Worm (Caenorhabditis elegans) whole organism, L2 larva: ENCODE results near the gene arrd-6.

Source experiments
- C34F6.9 ChIP-seq: fragments of 150-350 bp; optimal IDR thresholded peaks from 2 replicates; lab custom pipeline; 2014; ENCODE audit warnings: missing biosample characterization, missing genetic modification characterization
- F13H6.1 ChIP-seq: sonication (generic microtip); optimal IDR thresholded peaks from 2 replicates; lab custom pipeline; 2016; ENCODE audit warnings: missing genetic modification characterization, missing compliant biosample characterization
- R02D3.7 ChIP-seq: fragments of 150-350 bp; optimal IDR thresholded peaks from 2 replicates; lab custom pipeline; 2014; ENCODE audit warnings: missing biosample characterization, missing genetic modification characterization
- Y55F3AM.14 ChIP-seq: fragments of 200-800 bp; sonication (Bioruptor generic); optimal IDR thresholded peaks from 2 replicates; lab custom pipeline; 2018; ENCODE audit warnings: mild to moderate bottlenecking, missing genetic modification characterization, missing compliant biosample characterization
- aly-2 ChIP-seq: fragments of 150-350 bp; optimal IDR thresholded peaks from 2 replicates; lab custom pipeline; 2014; ENCODE audit warnings: missing biosample characterization, missing genetic modification characterization
- ama-1 ChIP-seq: fragments of 150-350 bp; optimal IDR thresholded peaks from 2 replicates; lab custom pipeline; 2018; ENCODE audit warnings: inconsistent platforms
- blmp-1 ChIP-seq: sonication (generic microtip); optimal IDR thresholded peaks from 2 replicates; lab custom pipeline; 2017; ENCODE audit warnings: missing genetic modification characterization, mild to moderate bottlenecking, missing compliant biosample characterization, antibody characterized with exemption, moderate library complexity; ENCODE audit not compliant: insufficient read depth
- ceh-16 ChIP-seq: fragments of 150-350 bp; optimal IDR thresholded peaks from 2 replicates; lab custom pipeline; 2014; ENCODE audit warnings: missing biosample characterization, missing genetic modification characterization
- ceh-82 ChIP-seq: fragments of 150-350 bp; optimal IDR thresholded peaks from 2 replicates; lab custom pipeline; 2014; ENCODE audit warnings: missing biosample characterization, missing genetic modification characterization
- crh-2 ChIP-seq: sonication (generic microtip); optimal IDR thresholded peaks from 2 replicates; lab custom pipeline; 2017; ENCODE audit warnings: missing biosample characterization, missing genetic modification characterization
- dmd-4 ChIP-seq: sonication (generic microtip); optimal IDR thresholded peaks from 2 replicates; lab custom pipeline; 2017; ENCODE audit warnings: missing biosample characterization, missing genetic modification characterization
- egl-27 ChIP-seq: sonication (generic microtip); optimal IDR thresholded peaks from 3 replicates; lab custom pipeline; 2017; ENCODE audit warnings: missing biosample characterization, missing genetic modification reagents, missing genetic modification characterization
- fos-1 ChIP-seq: fragments of 150-350 bp; optimal IDR thresholded peaks from 2 replicates; lab custom pipeline; 2014; ENCODE audit warnings: missing biosample characterization, missing genetic modification characterization
- gmeb-1 ChIP-seq: fragments of 150-350 bp; optimal IDR thresholded peaks from 2 replicates; lab custom pipeline; 2014; ENCODE audit warnings: missing biosample characterization, missing genetic modification characterization
- lin-11 ChIP-seq: fragments of 150-350 bp; sonication (generic microtip); optimal IDR thresholded peaks from 2 replicates; lab custom pipeline; 2014; ENCODE audit warnings: missing biosample characterization, missing genetic modification characterization, inconsistent platforms, mixed read lengths
- lin-13 ChIP-seq: fragments of 150-350 bp; optimal IDR thresholded peaks from 2 replicates; lab custom pipeline; 2014; ENCODE audit warnings: missing biosample characterization, missing genetic modification reagents, missing genetic modification characterization
- lin-39 ChIP-seq: fragments of 150-350 bp; optimal IDR thresholded peaks from 2 replicates; lab custom pipeline; 2014; ENCODE audit warnings: missing biosample characterization, missing genetic modification reagents, missing genetic modification characterization
- lsy-2 ChIP-seq, 2 experiments: fragments of 150-350 bp in 1 of 2; sonication (generic microtip) in 1 of 2; optimal IDR thresholded peaks; 2 replicates each; lab custom pipeline; 2014 to 2017; ENCODE audit warnings: missing biosample characterization in 2 of 2, missing genetic modification characterization in 2 of 2
- mab-5 ChIP-seq: fragments of 150-350 bp; optimal IDR thresholded peaks from 2 replicates; lab custom pipeline; 2014; ENCODE audit warnings: missing biosample characterization, missing genetic modification characterization
- mdl-1 ChIP-seq, 2 experiments: fragments of 150-350 bp in 1 of 2; sonication (generic microtip) in 1 of 2; optimal IDR thresholded peaks; 2 replicates each; lab custom pipeline; 2017; ENCODE audit warnings: missing biosample characterization in 2 of 2, missing genetic modification characterization in 2 of 2
- nhr-10 ChIP-seq: sonication (generic microtip); optimal IDR thresholded peaks from 2 replicates; lab custom pipeline; 2017; ENCODE audit warnings: missing biosample characterization, missing genetic modification characterization
- nhr-11 ChIP-seq: fragments of 150-350 bp; optimal IDR thresholded peaks from 2 replicates; lab custom pipeline; 2014; ENCODE audit warnings: missing biosample characterization, missing genetic modification characterization
- nhr-129 ChIP-seq: fragments of 150-350 bp; optimal IDR thresholded peaks from 2 replicates; lab custom pipeline; 2014; ENCODE audit warnings: missing biosample characterization, missing genetic modification characterization
- nhr-21 ChIP-seq: fragments of 150-350 bp; optimal IDR thresholded peaks from 2 replicates; lab custom pipeline; 2014; ENCODE audit warnings: missing biosample characterization, missing genetic modification characterization
- nhr-237 ChIP-seq: fragments of 150-350 bp; optimal IDR thresholded peaks from 2 replicates; lab custom pipeline; 2014; ENCODE audit warnings: missing biosample characterization, missing genetic modification characterization
- nhr-25 ChIP-seq: fragments of 150-350 bp; sonication (generic microtip); optimal IDR thresholded peaks from 3 replicates; lab custom pipeline; 2014; ENCODE audit warnings: missing biosample characterization, missing genetic modification characterization
- nhr-77 ChIP-seq: fragments of 150-350 bp; optimal IDR thresholded peaks from 2 replicates; lab custom pipeline; 2014; ENCODE audit warnings: missing biosample characterization, missing genetic modification characterization
- peb-1 ChIP-seq: fragments of 150-350 bp; optimal IDR thresholded peaks from 2 replicates; lab custom pipeline; 2014; ENCODE audit warnings: missing biosample characterization, missing genetic modification characterization
- sem-4 ChIP-seq: fragments of 150-350 bp; optimal IDR thresholded peaks from 2 replicates; lab custom pipeline; 2014; ENCODE audit warnings: missing biosample characterization, missing genetic modification reagents, missing genetic modification characterization
- skn-1 ChIP-seq: sonication (generic microtip); optimal IDR thresholded peaks from 2 replicates; lab custom pipeline; 2017; ENCODE audit warnings: missing biosample characterization, missing genetic modification characterization
- sma-3 ChIP-seq: sonication (generic microtip); optimal IDR thresholded peaks from 2 replicates; lab custom pipeline; 2016; ENCODE audit warnings: missing genetic modification reagents, missing genetic modification characterization, missing compliant biosample characterization
- sma-9 ChIP-seq, 2 experiments: fragments of 150-350 bp in 1 of 2; sonication (generic microtip) in 1 of 2; optimal IDR thresholded peaks; 2 replicates each; lab custom pipeline; 2014 to 2016; ENCODE audit warnings: missing genetic modification characterization in 2 of 2, mild to moderate bottlenecking in 1 of 2, missing biosample characterization in 1 of 2, missing compliant biosample characterization in 1 of 2, missing genetic modification reagents in 1 of 2, moderate library complexity in 1 of 2
- snpc-4 ChIP-seq: fragments of 150-350 bp; optimal IDR thresholded peaks from 2 replicates; lab custom pipeline; 2014; ENCODE audit warnings: missing biosample characterization, missing genetic modification characterization
- unc-39 ChIP-seq: fragments of 150-350 bp; optimal IDR thresholded peaks from 2 replicates; lab custom pipeline; 2014; ENCODE audit warnings: missing biosample characterization, missing genetic modification characterization
- unc-55 ChIP-seq: fragments of 150-350 bp; sonication (generic microtip); optimal IDR thresholded peaks from 3 replicates; lab custom pipeline; 2014; ENCODE audit warnings: missing biosample characterization, missing genetic modification reagents, missing genetic modification characterization
- unc-62 ChIP-seq: fragments of 150-350 bp; optimal IDR thresholded peaks from 2 replicates; lab custom pipeline; 2014; ENCODE audit warnings: missing biosample characterization, missing genetic modification reagents, missing genetic modification characterization
- zag-1 ChIP-seq: fragments of 150-350 bp; optimal IDR thresholded peaks from 2 replicates; lab custom pipeline; 2014; ENCODE audit warnings: missing biosample characterization, missing genetic modification characterization
- ztf-1 ChIP-seq: fragments of 200-800 bp; sonication (Bioruptor generic); conservative IDR thresholded peaks from 2 replicates; pipeline ENCODE4 v1.3.6; 2022; ENCODE audit warnings: missing genetic modification characterization, missing compliant biosample characterization
- ztf-11 ChIP-seq: sonication (generic microtip); optimal IDR thresholded peaks from 2 replicates; lab custom pipeline; 2017; ENCODE audit warnings: missing biosample characterization, missing genetic modification characterization
- ztf-4 ChIP-seq: fragments of 150-350 bp; optimal IDR thresholded peaks from 2 replicates; lab custom pipeline; 2014; ENCODE audit warnings: missing biosample characterization, missing genetic modification characterization

arrd-6 gene

DNA sequence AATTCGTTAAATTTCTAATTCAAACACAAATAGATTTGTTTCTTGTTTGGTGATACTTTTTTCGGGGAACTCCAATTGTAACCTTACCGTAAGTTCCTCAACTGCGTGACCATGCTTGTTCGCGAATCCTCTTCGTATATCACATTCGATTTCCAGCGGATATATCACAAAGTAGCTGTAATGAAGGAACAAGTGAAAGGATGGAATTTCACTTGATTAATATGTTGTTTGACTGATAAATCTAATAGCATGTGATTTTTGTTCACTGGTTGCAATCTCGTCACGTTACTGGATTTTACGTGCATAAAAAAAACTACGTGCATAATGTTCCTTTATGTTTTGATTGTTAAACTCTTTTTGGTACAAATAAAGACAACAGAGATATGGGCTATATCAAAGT lies 19.1 kb downstream of the arrd-6 start:
- TF ChIP-seq ztf-1 (GFP tag; lab: Robert Waterston, UW) (no peak), blmp-1 (peak; percentile 68), nhr-129 (tag; lab: Kevin White, UChicago) (no peak)
- TF ChIP-seq, all 48 proteins: peak for 1

DNA sequence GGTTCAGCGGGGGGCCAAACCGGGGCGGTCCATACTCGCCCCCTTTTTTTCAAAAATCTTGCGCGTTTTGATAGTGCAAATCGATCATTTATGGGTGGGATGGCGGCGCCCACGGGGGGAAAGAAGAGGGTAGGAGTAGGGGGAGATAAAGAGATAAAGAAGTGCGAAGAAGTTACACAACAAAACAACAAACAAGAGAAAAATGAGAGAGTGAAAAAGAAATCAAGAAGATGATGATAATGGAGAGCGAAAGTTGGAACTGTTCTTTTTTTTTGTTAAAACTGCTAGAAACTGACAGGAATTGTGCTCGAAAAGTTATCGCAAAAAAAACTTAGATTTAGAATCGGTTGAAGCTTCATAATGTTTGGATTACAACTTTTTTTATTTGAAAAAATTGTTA lies 19.9 kb downstream of the arrd-6 start, which contains the start of gene ptr-13:
ptr-13 (minus strand) TSS at position 92 of the 400 bp plus-strand sequence.
- TF ChIP-seq ceh-82 (tag; lab: Kevin White, UChicago) (no peak), blmp-1 (peak; percentile 69)
- TF ChIP-seq, all 48 proteins: peak for 1

DNA sequence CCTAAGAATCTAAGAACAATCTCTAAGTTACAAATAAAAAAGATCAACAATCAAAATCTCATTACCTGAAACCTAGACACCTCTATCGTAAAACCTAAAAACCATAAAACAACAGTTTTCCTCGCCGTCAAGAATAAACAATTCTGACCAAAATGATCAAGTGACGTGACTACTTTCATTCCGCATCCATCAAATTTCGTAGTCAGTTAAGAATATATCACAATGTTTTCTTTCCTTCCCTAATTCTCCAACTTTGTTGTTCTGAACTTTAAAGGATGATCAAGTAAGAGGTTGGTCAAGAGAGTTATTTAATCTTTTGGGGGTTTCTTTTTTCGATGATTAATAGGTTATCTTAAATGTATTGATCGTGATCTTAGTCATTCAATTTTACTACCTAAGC lies 20.8 kb downstream of the arrd-6 start:
- TF ChIP-seq zag-1 (no peak), ztf-11 (tag; lab: Kevin White, UChicago) (no peak), ztf-4 (tag; lab: Kevin White, UChicago) (no peak), sma-9 (GFP tag; optimal IDR thresholded peaks at IDR 0.05; lab: Kevin White, UChicago) (peak; percentile 20), sma-9 (tag; optimal IDR thresholded peaks at IDR 0.05; lab: Kevin White, UChicago) (no peak), nhr-21 (tag; lab: Kevin White, UChicago) (no peak), sma-3 (GFP tag; lab: Kevin White, UChicago) (peak; percentile 55)

DNA sequence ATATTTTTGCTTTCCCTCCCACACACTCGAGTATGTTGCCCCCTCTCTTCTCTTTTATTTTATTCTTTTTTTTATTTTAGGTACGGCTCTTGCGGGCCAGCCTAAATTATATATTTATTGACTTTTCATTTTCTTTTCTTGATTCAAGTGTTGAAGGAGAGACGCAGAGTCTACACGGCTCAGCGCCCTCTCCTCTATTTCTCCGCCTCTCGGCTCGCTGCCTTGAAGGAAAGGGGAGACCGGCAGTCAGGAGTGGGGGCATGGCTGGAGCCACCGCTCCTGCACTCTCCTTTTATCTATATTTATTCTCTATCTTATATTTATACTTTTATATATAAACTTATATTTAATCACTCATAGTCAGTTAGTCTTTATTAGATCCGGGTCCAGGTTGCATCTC lies 23.9 kb downstream of the arrd-6 start:
- no peak for TF ChIP-seq nhr-21 (tag; lab: Kevin White, UChicago)
- TF ChIP-seq unc-55 (GFP tag; lab: Kevin White, UChicago), result peak; percentile 22

DNA sequence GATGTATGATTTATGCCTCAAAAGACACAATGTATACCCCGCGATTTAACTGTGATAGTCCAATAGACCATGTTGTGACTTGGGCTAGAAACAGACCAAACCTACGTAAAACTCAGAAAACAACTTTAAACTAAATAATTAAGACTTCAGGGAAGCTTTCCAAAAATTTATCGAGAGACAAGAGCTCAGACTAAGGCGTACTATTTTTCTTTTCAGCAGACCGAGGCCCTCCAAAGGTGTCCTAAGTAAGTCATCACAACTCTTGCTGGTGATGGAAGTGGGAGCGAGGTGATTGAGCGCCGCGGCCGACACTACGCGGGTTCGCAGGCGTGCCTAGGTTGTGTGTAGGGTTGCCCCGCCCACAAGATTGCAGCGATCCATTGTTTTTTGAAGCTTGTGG lies 24.5 kb downstream of the arrd-6 start:
- TF ChIP-seq nhr-11 (tag; lab: Kevin White, UChicago) (no peak), Y55F3AM.14 (no peak), R02D3.7 (tag; lab: Kevin White, UChicago) (peak; percentile 22), ztf-11 (tag; lab: Kevin White, UChicago) (no peak), mdl-1 (tag; optimal IDR thresholded peaks at IDR 0.05; lab: Kevin White, UChicago) (peak; percentile 37 to 86), nhr-237 (tag; lab: Kevin White, UChicago) (peak; percentile 26), nhr-21 (tag; lab: Kevin White, UChicago) (peak; percentile 84), sem-4 (tag; lab: Kevin White, UChicago) (peak; percentile 31), blmp-1 (no peak), nhr-129 (tag; lab: Kevin White, UChicago) (peak; percentile 63), egl-27 (peak; percentile 20), ceh-16 (tag; lab: Kevin White, UChicago) (peak; percentile 49), lin-13 (GFP tag; lab: Kevin White, UChicago) (peak; percentile 56), skn-1 (tag; lab: Kevin White, UChicago) (no peak), nhr-77 (tag; lab: Kevin White, UChicago) (no peak), lin-39 (tag; lab: Kevin White, UChicago) (no peak), lsy-2 (tag; optimal IDR thresholded peaks at IDR 0.05; lab: Kevin White, UChicago) (peak; percentile 43 to 56), sma-9 (GFP tag; optimal IDR thresholded peaks at IDR 0.05; lab: Kevin White, UChicago) (peak; percentile 85), sma-9 (tag; optimal IDR thresholded peaks at IDR 0.05; lab: Kevin White, UChicago) (no peak), sma-3 (GFP tag; lab: Kevin White, UChicago) (peak; percentile 89), gmeb-1 (tag; lab: Kevin White, UChicago) (peak; percentile 76), F13H6.1 (tag; lab: Kevin White, UChicago) (peak; percentile 75), aly-2 (tag; lab: Kevin White, UChicago) (no peak), unc-39 (tag; lab: Kevin White, UChicago) (no peak), ama-1 (lab: Kevin White, UChicago) (peak; percentile 96), unc-62 (GFP tag; lab: Kevin White, UChicago) (no peak), mab-5 (tag; lab: Kevin White, UChicago) (no peak), nhr-25 (tag; lab: Kevin White, UChicago) (peak; percentile 44), ztf-1 (GFP tag; lab: Robert Waterston, UW) (no peak), crh-2 (tag; lab: Kevin White, UChicago) (peak; percentile 12), dmd-4 (no peak), C34F6.9 (tag; lab: Kevin White, UChicago) (peak; percentile 6), nhr-10 (no peak), ceh-82 (tag; lab: Kevin White, UChicago) (no peak), snpc-4 (tag; lab: Kevin White, UChicago) (peak; percentile 98), fos-1 (tag; lab: Kevin White, UChicago) (peak; percentile 41), ztf-4 (tag; lab: Kevin White, UChicago) (peak; percentile 25), peb-1 (no peak), lin-11 (tag; lab: Kevin White, UChicago) (peak; percentile 18), unc-55 (GFP tag; lab: Kevin White, UChicago) (peak; percentile 29)
